Fruit fly (Drosophila melanogaster) whole organism, embryonic: ENCODE measurements around the gene piwi.
A peak's percentile ranks its signal among the peaks of the same experiment; 100 is the strongest.

Experiments used
- BEAF-32 ChIP-seq: fragments of 200-800 bp; sonication (Bioruptor generic); optimal IDR thresholded peaks from 3 replicates; lab custom pipeline; 2017; ENCODE audit warnings: missing biosample characterization, missing genetic modification characterization, mild to moderate bottlenecking, moderate library complexity, missing genetic modification reagents
- BtbVII ChIP-seq: fragments of 200-800 bp; sonication (Bioruptor generic); optimal IDR thresholded peaks from 3 replicates; lab custom pipeline; 2017; ENCODE audit warnings: missing biosample characterization, mild to moderate bottlenecking, missing genetic modification characterization
- Bteb2 ChIP-seq: fragments of 200-800 bp; sonication (Bioruptor generic); optimal IDR thresholded peaks from 2 replicates; lab custom pipeline; 2016; ENCODE audit warnings: missing biosample characterization, missing genetic modification characterization
- CG10267 ChIP-seq: fragments of 200-800 bp; sonication (Bioruptor generic); optimal IDR thresholded peaks from 2 replicates; lab custom pipeline; 2018; ENCODE audit warnings: missing biosample characterization, mild to moderate bottlenecking, missing genetic modification characterization, moderate library complexity
- CG10321 ChIP-seq: fragments of 200-800 bp; sonication (Bioruptor generic); IDR thresholded peaks from 2 replicates; pipeline ENCODE4 v1.3.6; 2022; ENCODE audit warnings: missing biosample characterization, missing genetic modification characterization
- CG11723 ChIP-seq: fragments of 200-800 bp; sonication (Bioruptor generic); optimal IDR thresholded peaks from 2 replicates; lab custom pipeline; 2017; ENCODE audit warnings: missing biosample characterization, mild to moderate bottlenecking, missing genetic modification characterization
- CG12071 ChIP-seq: fragments of 200-800 bp; sonication (Bioruptor generic); optimal IDR thresholded peaks from 3 replicates; lab custom pipeline; 2018; ENCODE audit warnings: missing biosample characterization, mild to moderate bottlenecking, missing genetic modification characterization
- CG13287 ChIP-seq: fragments of 200-800 bp; sonication (Bioruptor generic); IDR thresholded peaks from 2 replicates; pipeline ENCODE4 v1.3.6; 2022; ENCODE audit warnings: missing biosample characterization, missing genetic modification characterization; ENCODE audit not compliant: partially characterized antibody
- CG14710 ChIP-seq: fragments of 200-800 bp; sonication (Bioruptor generic); optimal IDR thresholded peaks from 3 replicates; lab custom pipeline; 2019; ENCODE audit warnings: missing biosample characterization, mild to moderate bottlenecking, missing genetic modification characterization, moderate library complexity
- CG17359 ChIP-seq: fragments of 200-800 bp; sonication (Bioruptor generic); optimal IDR thresholded peaks from 3 replicates; lab custom pipeline; 2018; ENCODE audit warnings: missing biosample characterization, mild to moderate bottlenecking, missing genetic modification characterization, moderate library complexity
- CG2120 ChIP-seq: fragments of 200-800 bp; sonication (Bioruptor generic); optimal IDR thresholded peaks from 3 replicates; lab custom pipeline; 2016; ENCODE audit warnings: missing biosample characterization, missing genetic modification characterization
- CG2712 ChIP-seq: fragments of 200-800 bp; optimal IDR thresholded peaks from 3 replicates; lab custom pipeline; 2019; ENCODE audit warnings: missing biosample characterization, mild to moderate bottlenecking, missing genetic modification characterization, moderate library complexity
- CG34224 ChIP-seq: fragments of 200-800 bp; sonication (Bioruptor generic); IDR thresholded peaks from 3 replicates; pipeline ENCODE4 v1.3.6; 2022; ENCODE audit warnings: missing biosample characterization, missing genetic modification characterization; ENCODE audit not compliant: partially characterized antibody
- CG3847 ChIP-seq: fragments of 200-800 bp; sonication (Bioruptor generic); IDR thresholded peaks from 2 replicates; pipeline ENCODE4 v1.3.6; 2022; ENCODE audit warnings: missing biosample characterization, missing genetic modification characterization
- CG6791 ChIP-seq: fragments of 200-800 bp; sonication (Bioruptor generic); IDR thresholded peaks from 3 replicates; pipeline ENCODE4 v1.3.6; 2022; ENCODE audit warnings: missing biosample characterization, missing genetic modification characterization; ENCODE audit not compliant: partially characterized antibody
- CG8924 ChIP-seq: fragments of 200-800 bp; optimal IDR thresholded peaks from 3 replicates; lab custom pipeline; 2019; ENCODE audit warnings: missing biosample characterization, mild to moderate bottlenecking, missing genetic modification characterization, moderate library complexity
- CG9797 ChIP-seq: fragments of 200-800 bp; sonication (Bioruptor generic); optimal IDR thresholded peaks from 3 replicates; lab custom pipeline; 2018; ENCODE audit warnings: missing biosample characterization, mild to moderate bottlenecking, missing genetic modification characterization
- D ChIP-seq, 2 experiments: fragments of 200-800 bp in 1 of 2; fragments of >200 bp in 1 of 2; sonication (Bioruptor generic) in 1 of 2; optimal IDR thresholded peaks; 2 replicates in 1 of 2; 3 replicates in 1 of 2; lab custom pipeline; 2017; ENCODE audit warnings: mild to moderate bottlenecking in 1 of 2, missing biosample characterization in 1 of 2, missing genetic modification characterization in 1 of 2, missing genetic modification reagents in 1 of 2
- Dp ChIP-seq: fragments of 200-800 bp; sonication (Bioruptor generic); optimal IDR thresholded peaks from 2 replicates; lab custom pipeline; 2018; ENCODE audit warnings: missing biosample characterization, mild to moderate bottlenecking, missing genetic modification characterization, moderate library complexity
- E2f2 ChIP-seq: fragments of 200-800 bp; sonication (Bioruptor generic); IDR thresholded peaks from 2 replicates; pipeline ENCODE4 v1.3.6; 2022; ENCODE audit warnings: missing biosample characterization, missing genetic modification characterization
- Eip74EF ChIP-seq, 2 experiments: fragments of 200-800 bp in 1 of 2; fragments of >200 bp in 1 of 2; sonication (Bioruptor generic) in 1 of 2; optimal IDR thresholded peaks; 2 replicates each; lab custom pipeline; 2017 to 2019; ENCODE audit warnings: missing biosample characterization in 2 of 2, missing genetic modification characterization in 2 of 2, mild to moderate bottlenecking in 1 of 2, moderate library complexity in 1 of 2
- Elba2 ChIP-seq: fragments of 200-800 bp; sonication (Bioruptor generic); optimal IDR thresholded peaks from 3 replicates; lab custom pipeline; 2016; ENCODE audit warnings: missing biosample characterization, missing genetic modification characterization
- Max ChIP-seq: fragments of 200-800 bp; sonication (Bioruptor generic); optimal IDR thresholded peaks from 2 replicates; lab custom pipeline; 2016; ENCODE audit warnings: missing biosample characterization, mild to moderate bottlenecking, missing genetic modification characterization
- Neu2 ChIP-seq: fragments of 200-800 bp; sonication (Bioruptor generic); optimal IDR thresholded peaks from 3 replicates; lab custom pipeline; 2016; ENCODE audit warnings: missing biosample characterization, missing genetic modification characterization, borderline replicate concordance
- Pdp1 ChIP-seq, 2 experiments: fragments of 200-800 bp; sonication (Bioruptor generic); optimal IDR thresholded peaks; 3 replicates each; lab custom pipeline; 2016; ENCODE audit warnings: missing biosample characterization in 2 of 2, missing genetic modification characterization in 2 of 2, mild to moderate bottlenecking in 1 of 2, moderate library complexity in 1 of 2
- Poxn ChIP-seq: fragments of 200-800 bp; sonication (Bioruptor generic); IDR thresholded peaks from 2 replicates; pipeline ENCODE4 v1.3.6; 2022; ENCODE audit warnings: missing biosample characterization, missing genetic modification characterization
- Scr ChIP-seq: fragments of 200-800 bp; sonication (Bioruptor generic); IDR thresholded peaks from 2 replicates; pipeline ENCODE4 v1.3.6; 2022; ENCODE audit warnings: missing biosample characterization, missing genetic modification characterization; ENCODE audit not compliant: partially characterized antibody
- Spps ChIP-seq: fragments of 200-800 bp; sonication (Bioruptor generic); optimal IDR thresholded peaks from 2 replicates; lab custom pipeline; 2018; ENCODE audit warnings: missing biosample characterization, mild to moderate bottlenecking, missing genetic modification characterization
- Taf1 ChIP-seq: fragments of 200-800 bp; sonication (Bioruptor generic); IDR thresholded peaks from 2 replicates; pipeline ENCODE4 v1.3.6; 2022; ENCODE audit warnings: missing biosample characterization, missing genetic modification characterization
- Trl ChIP-seq, 3 experiments: fragments of >200 bp in 2 of 3; fragments of 200-800 bp in 1 of 3; sonication (Bioruptor generic) in 1 of 3; optimal IDR thresholded peaks; 2 replicates in 1 of 3; 3 replicates in 2 of 3; lab custom pipeline; 2016 to 2017; ENCODE audit warnings: missing biosample characterization in 1 of 3, missing genetic modification characterization in 1 of 3
- YL-1 ChIP-seq: fragments of 200-800 bp; sonication (Bioruptor generic); optimal IDR thresholded peaks from 3 replicates; lab custom pipeline; 2017; ENCODE audit warnings: missing biosample characterization, mild to moderate bottlenecking, missing genetic modification characterization
- dan ChIP-seq: fragments of 200-800 bp; sonication (Bioruptor generic); IDR thresholded peaks from 2 replicates; pipeline ENCODE4 v1.3.6; 2022; ENCODE audit warnings: missing biosample characterization, missing genetic modification characterization
- danr ChIP-seq: fragments of 200-800 bp; sonication (Bioruptor generic); IDR thresholded peaks from 2 replicates; pipeline ENCODE4 v1.3.6; 2022; ENCODE audit warnings: missing biosample characterization, missing genetic modification characterization
- eyg ChIP-seq: fragments of 200-800 bp; sonication (Bioruptor generic); optimal IDR thresholded peaks from 3 replicates; lab custom pipeline; 2016; ENCODE audit warnings: missing biosample characterization, missing genetic modification characterization
- fu2 ChIP-seq: fragments of 200-800 bp; sonication (Bioruptor generic); optimal IDR thresholded peaks from 2 replicates; lab custom pipeline; 2016; ENCODE audit warnings: missing biosample characterization, missing genetic modification characterization
- gfzf ChIP-seq: fragments of 200-800 bp; sonication (Bioruptor generic); optimal IDR thresholded peaks from 2 replicates; lab custom pipeline; 2016; ENCODE audit warnings: missing biosample characterization, mild to moderate bottlenecking, missing genetic modification characterization, moderate library complexity
- hb ChIP-seq: fragments of 200-800 bp; sonication (Bioruptor generic); IDR thresholded peaks from 3 replicates; pipeline ENCODE4 v1.3.6; 2022; ENCODE audit warnings: missing biosample characterization, missing genetic modification characterization; ENCODE audit not compliant: partially characterized antibody
- hbn ChIP-seq: fragments of 200-800 bp; sonication (Bioruptor generic); IDR thresholded peaks from 2 replicates; pipeline ENCODE4 v1.3.6; 2022; ENCODE audit warnings: missing biosample characterization, missing genetic modification characterization; ENCODE audit not compliant: partially characterized antibody
- maf-S ChIP-seq: fragments of 200-800 bp; sonication (Bioruptor generic); optimal IDR thresholded peaks from 2 replicates; lab custom pipeline; 2016; ENCODE audit warnings: missing biosample characterization, missing genetic modification characterization
- nom ChIP-seq: fragments of 200-800 bp; sonication (Bioruptor generic); optimal IDR thresholded peaks from 2 replicates; lab custom pipeline; 2017; ENCODE audit warnings: missing biosample characterization, missing genetic modification characterization, mild to moderate bottlenecking, moderate library complexity, missing genetic modification reagents
- pzg ChIP-seq: fragments of 200-800 bp; sonication (Bioruptor generic); optimal IDR thresholded peaks from 3 replicates; lab custom pipeline; 2018; ENCODE audit warnings: missing biosample characterization, mild to moderate bottlenecking, missing genetic modification characterization, moderate library complexity
- schlank ChIP-seq: fragments of 200-800 bp; sonication (Bioruptor generic); optimal IDR thresholded peaks from 2 replicates; lab custom pipeline; 2018; ENCODE audit warnings: missing biosample characterization, mild to moderate bottlenecking, missing genetic modification characterization
- sna ChIP-seq: fragments of 200-800 bp; sonication (Bioruptor generic); IDR thresholded peaks from 2 replicates; pipeline ENCODE4 v1.3.6; 2022; ENCODE audit warnings: missing biosample characterization, missing genetic modification characterization; ENCODE audit not compliant: partially characterized antibody
- sug ChIP-seq: fragments of 200-800 bp; optimal IDR thresholded peaks from 2 replicates; lab custom pipeline; 2019; ENCODE audit warnings: missing biosample characterization, mild to moderate bottlenecking, missing genetic modification characterization, moderate library complexity
- vnd ChIP-seq: fragments of 200-800 bp; sonication (Bioruptor generic); IDR thresholded peaks from 3 replicates; pipeline ENCODE4 v1.3.6; 2022; ENCODE audit warnings: missing biosample characterization, missing genetic modification characterization; ENCODE audit not compliant: partially characterized antibody
- vvl ChIP-seq: fragments of 200-800 bp; sonication (Bioruptor generic); IDR thresholded peaks from 2 replicates; pipeline ENCODE4 v1.3.6; 2022; ENCODE audit warnings: missing biosample characterization, missing genetic modification characterization

piwi gene

dm6 chr2L:10968009-10968383 lies 19.2 kb downstream of the piwi start (continued):
- TF ChIP-seq CG34224 (GFP tag; lab: Robert Waterston, UW) (peak; percentile 19; the same call in 1 of the 3 replicates), schlank (tag; lab: Kevin White, UChicago) (no peak), dan (GFP tag; lab: Robert Waterston, UW) (no peak), Neu2 (no peak), YL-1 (peak; percentile 79), Scr (GFP tag; lab: Robert Waterston, UW) (no peak), D (optimal IDR thresholded peaks at IDR 0.05; lab: Kevin White, UChicago) (no peak), D (GFP tag; optimal IDR thresholded peaks at IDR 0.05; lab: Kevin White, UChicago) (no peak), eyg (GFP tag; lab: Kevin White, UChicago) (no peak), Poxn (GFP tag; lab: Robert Waterston, UW) (no peak), CG12071 (GFP tag; lab: Kevin White, UChicago) (no peak), Dp (GFP tag; lab: Kevin White, UChicago) (peak; percentile 75), CG11723 (no peak), CG10267 (tag; lab: Kevin White, UChicago) (peak; percentile 41), danr (GFP tag; lab: Robert Waterston, UW) (no peak), vvl (peak; percentile 8; the same call in 1 of the 2 replicates), CG13287 (GFP tag; lab: Robert Waterston, UW) (peak; percentile 28; the same call in 1 of the 2 replicates), CG10321 (no peak), gfzf (GFP tag; lab: Kevin White, UChicago) (peak; percentile 80), Max (GFP tag; lab: Kevin White, UChicago) (no peak), Bteb2 (no peak), E2f2 (GFP tag; lab: Robert Waterston, UW) (peak; percentile 79), Taf1 (GFP tag; lab: Robert Waterston, UW) (no peak), Eip74EF (GFP tag; optimal IDR thresholded peaks at IDR 0.05; lab: Kevin White, UChicago) (no peak), CG3847 (GFP tag; lab: Robert Waterston, UW) (0 out of 2 replicates have a peak, but pooled peaks have one; percentile 29), hbn (0 out of 2 replicates have a peak, but pooled peaks have one; percentile 11), vnd (GFP tag; lab: Robert Waterston, UW) (no peak), Elba2 (no peak), CG2120 (GFP tag; lab: Kevin White, UChicago) (no peak), Trl (optimal IDR thresholded peaks at IDR 0.05; lab: Kevin White, UChicago) (no peak), Trl (GFP tag; optimal IDR thresholded peaks at IDR 0.05; lab: Kevin White, UChicago) (no peak), CG6791 (GFP tag; lab: Robert Waterston, UW) (0 out of 3 replicates have a peak, but pooled peaks have one; percentile 13), CG2712 (tag; lab: Kevin White, UChicago) (peak; percentile 3), BtbVII (GFP tag; lab: Kevin White, UChicago) (no peak), Pdp1 (GFP tag; optimal IDR thresholded peaks at IDR 0.05; lab: Kevin White, UChicago) (no peak), sna (no peak), nom (GFP tag; lab: Kevin White, UChicago) (no peak), sug (tag; lab: Kevin White, UChicago) (no peak), CG17359 (tag; lab: Kevin White, UChicago) (no peak), pzg (GFP tag; lab: Kevin White, UChicago) (peak; percentile 59), BEAF-32 (peak; percentile 22), CG9797 (GFP tag; lab: Kevin White, UChicago) (peak; percentile 68), hb (GFP tag; lab: Robert Waterston, UW) (no peak), fu2 (GFP tag; lab: Kevin White, UChicago) (no peak), CG14710 (peak; percentile 17), CG8924 (tag; lab: Kevin White, UChicago) (no peak), maf-S (GFP tag; lab: Kevin White, UChicago) (no peak), Spps (no peak)
